Fruit fly (Drosophila melanogaster) whole organism, embryonic: Measurements from ENCODE around the gene BCAS2.
A peak's percentile ranks its signal among the peaks of the same experiment; 100 is the strongest.

Experiments
- ATbp ChIP-seq: fragments of 200-800 bp; sonication (Bioruptor generic); optimal IDR thresholded peaks from 2 replicates; lab custom pipeline; 2017; ENCODE audit warnings: missing biosample characterization, mild to moderate bottlenecking, missing genetic modification characterization, missing genetic modification reagents
- Bteb2 ChIP-seq: fragments of 200-800 bp; sonication (Bioruptor generic); optimal IDR thresholded peaks from 2 replicates; lab custom pipeline; 2016; ENCODE audit warnings: missing biosample characterization, missing genetic modification characterization
- CG11504 ChIP-seq: fragments of 200-800 bp; sonication (Bioruptor generic); optimal IDR thresholded peaks from 3 replicates; lab custom pipeline; 2019; ENCODE audit warnings: missing biosample characterization, mild to moderate bottlenecking, missing genetic modification characterization, moderate library complexity
- CG11560 ChIP-seq: fragments of 200-800 bp; sonication (Bioruptor generic); IDR thresholded peaks from 3 replicates; pipeline ENCODE4 v1.3.6; 2022; ENCODE audit warnings: missing biosample characterization, missing genetic modification characterization
- CG13287 ChIP-seq: fragments of 200-800 bp; sonication (Bioruptor generic); IDR thresholded peaks from 2 replicates; pipeline ENCODE4 v1.3.6; 2022; ENCODE audit warnings: missing biosample characterization, missing genetic modification characterization; ENCODE audit not compliant: partially characterized antibody
- CG14014 ChIP-seq: fragments of 200-800 bp; sonication (Bioruptor generic); IDR thresholded peaks from 2 replicates; pipeline ENCODE4 v1.3.6; 2022; ENCODE audit warnings: missing biosample characterization, missing genetic modification characterization
- CG14965 ChIP-seq: fragments of 200-800 bp; sonication (Bioruptor generic); optimal IDR thresholded peaks from 2 replicates; lab custom pipeline; 2016; ENCODE audit warnings: missing biosample characterization, missing genetic modification characterization, borderline replicate concordance
- CG1602 ChIP-seq: fragments of 200-800 bp; sonication (Bioruptor generic); optimal IDR thresholded peaks from 3 replicates; lab custom pipeline; 2016; ENCODE audit warnings: missing biosample characterization, missing genetic modification characterization
- CG17612 ChIP-seq: fragments of 200-800 bp; sonication (Bioruptor generic); IDR thresholded peaks from 2 replicates; pipeline ENCODE4 v1.3.6; 2022; ENCODE audit warnings: missing biosample characterization, missing genetic modification characterization
- CG1832 ChIP-seq: fragments of 200-800 bp; sonication (Bioruptor generic); optimal IDR thresholded peaks from 2 replicates; lab custom pipeline; 2017; ENCODE audit warnings: missing biosample characterization, mild to moderate bottlenecking, missing genetic modification characterization, inconsistent platforms
- CG2875 ChIP-seq: fragments of 200-800 bp; sonication (Bioruptor generic); optimal IDR thresholded peaks from 2 replicates; lab custom pipeline; 2017; ENCODE audit warnings: missing biosample characterization, mild to moderate bottlenecking, missing genetic modification characterization, missing genetic modification reagents
- CG2889 ChIP-seq: fragments of 200-800 bp; sonication (Bioruptor generic); IDR thresholded peaks from 3 replicates; pipeline ENCODE4 v1.3.6; 2022; ENCODE audit warnings: missing biosample characterization, missing genetic modification characterization
- CG32532 ChIP-seq: fragments of 200-800 bp; sonication (Bioruptor generic); IDR thresholded peaks from 2 replicates; pipeline ENCODE4 v1.3.6; 2022; ENCODE audit warnings: missing biosample characterization, missing genetic modification characterization
- CG3281 ChIP-seq: fragments of 200-800 bp; sonication (Bioruptor generic); optimal IDR thresholded peaks from 3 replicates; lab custom pipeline; 2017; ENCODE audit warnings: missing biosample characterization, mild to moderate bottlenecking, missing genetic modification characterization
- CG34224 ChIP-seq: fragments of 200-800 bp; sonication (Bioruptor generic); IDR thresholded peaks from 3 replicates; pipeline ENCODE4 v1.3.6; 2022; ENCODE audit warnings: missing biosample characterization, missing genetic modification characterization; ENCODE audit not compliant: partially characterized antibody
- CG3726 ChIP-seq: fragments of 200-800 bp; sonication (Bioruptor generic); IDR thresholded peaks from 3 replicates; pipeline ENCODE4, ENCODE4 v1.3.6; 2022; ENCODE audit warnings: missing biosample characterization, missing genetic modification characterization
- CG4730 ChIP-seq: fragments of 200-800 bp; sonication (Bioruptor generic); IDR thresholded peaks from 2 replicates; pipeline ENCODE4 v1.3.6; 2022; ENCODE audit warnings: missing biosample characterization, missing genetic modification characterization
- CG6683 ChIP-seq: fragments of 200-800 bp; sonication (Bioruptor generic); optimal IDR thresholded peaks from 2 replicates; lab custom pipeline; 2017; ENCODE audit warnings: missing biosample characterization, mild to moderate bottlenecking, missing genetic modification characterization, missing genetic modification reagents
- CG6689 ChIP-seq: fragments of 200-800 bp; sonication (Bioruptor generic); IDR thresholded peaks from 2 replicates; pipeline ENCODE4 v1.3.6; 2022; ENCODE audit warnings: missing biosample characterization, missing genetic modification characterization
- CG6791 ChIP-seq: fragments of 200-800 bp; sonication (Bioruptor generic); IDR thresholded peaks from 3 replicates; pipeline ENCODE4 v1.3.6; 2022; ENCODE audit warnings: missing biosample characterization, missing genetic modification characterization; ENCODE audit not compliant: partially characterized antibody
- CG8765 ChIP-seq: fragments of 200-800 bp; sonication (Bioruptor generic); IDR thresholded peaks from 2 replicates; pipeline ENCODE4 v1.3.6; 2022; ENCODE audit warnings: missing biosample characterization, missing genetic modification characterization
- CG9876 ChIP-seq: fragments of 200-800 bp; sonication (Bioruptor generic); optimal IDR thresholded peaks from 2 replicates; lab custom pipeline; 2016; ENCODE audit warnings: missing biosample characterization, missing genetic modification characterization
- CHES-1-like ChIP-seq: fragments of 200-800 bp; sonication (Bioruptor generic); optimal IDR thresholded peaks from 2 replicates; lab custom pipeline; 2016; ENCODE audit warnings: missing biosample characterization, missing genetic modification characterization
- Dbx ChIP-seq: fragments of 200-800 bp; sonication (Bioruptor generic); IDR thresholded peaks from 3 replicates; pipeline ENCODE4 v1.3.6; 2022; ENCODE audit warnings: missing biosample characterization, missing genetic modification characterization
- Dll ChIP-seq: fragments of 200-800 bp; sonication (Bioruptor generic); IDR thresholded peaks from 4 replicates; pipeline ENCODE4 v1.3.6; 2022; ENCODE audit warnings: missing biosample characterization, missing genetic modification characterization; ENCODE audit not compliant: partially characterized antibody
- E2f2 ChIP-seq: fragments of 200-800 bp; sonication (Bioruptor generic); IDR thresholded peaks from 2 replicates; pipeline ENCODE4 v1.3.6; 2022; ENCODE audit warnings: missing biosample characterization, missing genetic modification characterization
- HmgD ChIP-seq: fragments of 200-800 bp; sonication (Bioruptor generic); optimal IDR thresholded peaks from 3 replicates; lab custom pipeline; 2016; ENCODE audit warnings: missing biosample characterization, missing genetic modification characterization
- Hr39 ChIP-seq: fragments of >200 bp; optimal IDR thresholded peaks from 2 replicates; lab custom pipeline; 2017
- Myb ChIP-seq: fragments of 200-800 bp; sonication (Bioruptor generic); optimal IDR thresholded peaks from 2 replicates; lab custom pipeline; 2016; ENCODE audit warnings: missing biosample characterization, missing genetic modification characterization
- Nf-YC ChIP-seq: fragments of 200-800 bp; optimal IDR thresholded peaks from 3 replicates; lab custom pipeline; 2019; ENCODE audit warnings: missing biosample characterization, mild to moderate bottlenecking, missing genetic modification characterization, moderate library complexity
- Optix ChIP-seq: fragments of 200-800 bp; sonication (Bioruptor generic); IDR thresholded peaks from 3 replicates; pipeline ENCODE4 v1.3.6; 2022; ENCODE audit warnings: missing biosample characterization, missing genetic modification characterization
- PHDP ChIP-seq: fragments of 200-800 bp; sonication (Bioruptor generic); optimal IDR thresholded peaks from 3 replicates; lab custom pipeline; 2018; ENCODE audit warnings: missing biosample characterization, mild to moderate bottlenecking, missing genetic modification characterization, moderate library complexity
- Scr ChIP-seq: fragments of 200-800 bp; sonication (Bioruptor generic); IDR thresholded peaks from 2 replicates; pipeline ENCODE4 v1.3.6; 2022; ENCODE audit warnings: missing biosample characterization, missing genetic modification characterization; ENCODE audit not compliant: partially characterized antibody
- Ssrp ChIP-seq: fragments of 200-800 bp; sonication (Bioruptor generic); optimal IDR thresholded peaks from 2 replicates; lab custom pipeline; 2018; ENCODE audit warnings: missing biosample characterization, mild to moderate bottlenecking, missing genetic modification characterization, moderate library complexity
- chif ChIP-seq, 2 experiments: fragments of 200-800 bp; sonication (Bioruptor generic); optimal IDR thresholded peaks; 3 replicates each; lab custom pipeline; 2016; ENCODE audit warnings: missing biosample characterization in 2 of 2, missing genetic modification characterization in 2 of 2
- corto ChIP-seq: fragments of 200-800 bp; sonication (Bioruptor generic); optimal IDR thresholded peaks from 2 replicates; lab custom pipeline; 2016; ENCODE audit warnings: missing biosample characterization, mild to moderate bottlenecking, missing genetic modification characterization, moderate library complexity
- fd102C ChIP-seq: fragments of 200-800 bp; sonication (Bioruptor generic); optimal IDR thresholded peaks from 2 replicates; lab custom pipeline; 2018; ENCODE audit warnings: missing biosample characterization, mild to moderate bottlenecking, missing genetic modification characterization, moderate library complexity
- fru ChIP-seq: fragments of >200 bp; optimal IDR thresholded peaks from 2 replicates; lab custom pipeline; 2017
- ftz-f1 ChIP-seq: fragments of 200-800 bp; sonication (Bioruptor generic); optimal IDR thresholded peaks from 2 replicates; lab custom pipeline; 2016; ENCODE audit warnings: missing biosample characterization, missing genetic modification characterization
- gce ChIP-seq: fragments of 200-800 bp; sonication (Bioruptor generic); IDR thresholded peaks from 3 replicates; pipeline ENCODE4 v1.3.6; 2022; ENCODE audit warnings: missing biosample characterization, missing genetic modification characterization
- gsb-n ChIP-seq: fragments of 200-800 bp; sonication (Bioruptor generic); optimal IDR thresholded peaks from 3 replicates; lab custom pipeline; 2018; ENCODE audit warnings: missing biosample characterization, mild to moderate bottlenecking, missing genetic modification characterization
- h ChIP-seq: fragments of >200 bp; optimal IDR thresholded peaks from 2 replicates; lab custom pipeline; 2017
- ham ChIP-seq: fragments of 200-800 bp; sonication (Bioruptor generic); IDR thresholded peaks from 2 replicates; pipeline ENCODE4 v1.3.6; 2022; ENCODE audit warnings: missing biosample characterization, missing genetic modification characterization
- jing ChIP-seq: fragments of 200-800 bp; sonication (Bioruptor generic); optimal IDR thresholded peaks from 2 replicates; lab custom pipeline; 2018; ENCODE audit warnings: missing biosample characterization, mild to moderate bottlenecking, missing genetic modification characterization
- mirr ChIP-seq: fragments of 200-800 bp; sonication (Bioruptor generic); optimal IDR thresholded peaks from 3 replicates; lab custom pipeline; 2018; ENCODE audit warnings: missing biosample characterization, mild to moderate bottlenecking, missing genetic modification characterization
- pho ChIP-seq: fragments of 200-800 bp; sonication (Bioruptor generic); optimal IDR thresholded peaks from 2 replicates; lab custom pipeline; 2016; ENCODE audit warnings: missing biosample characterization, missing genetic modification characterization
- psq ChIP-seq: fragments of 200-800 bp; sonication (Bioruptor generic); optimal IDR thresholded peaks from 2 replicates; lab custom pipeline; 2017; ENCODE audit warnings: missing biosample characterization, missing genetic modification characterization
- trem ChIP-seq: fragments of 200-800 bp; optimal IDR thresholded peaks from 3 replicates; lab custom pipeline; 2019; ENCODE audit warnings: missing biosample characterization, mild to moderate bottlenecking, missing genetic modification characterization, moderate library complexity
- unpg ChIP-seq: fragments of 200-800 bp; sonication (Bioruptor generic); optimal IDR thresholded peaks from 3 replicates; lab custom pipeline; 2018; ENCODE audit warnings: missing biosample characterization, mild to moderate bottlenecking, missing genetic modification characterization, moderate library complexity
- vvl ChIP-seq: fragments of 200-800 bp; sonication (Bioruptor generic); IDR thresholded peaks from 2 replicates; pipeline ENCODE4 v1.3.6; 2022; ENCODE audit warnings: missing biosample characterization, missing genetic modification characterization
- yki ChIP-seq: fragments of >200 bp; optimal IDR thresholded peaks from 3 replicates; lab custom pipeline; 2018
- zfh1 ChIP-seq: fragments of 200-800 bp; sonication (Bioruptor generic); IDR thresholded peaks from 3 replicates; pipeline ENCODE4 v1.3.6; 2022; ENCODE audit warnings: missing biosample characterization, missing genetic modification characterization

The BCAS2 gene

dm6 chr3R:27922673-27923175, 568 bp upstream of the BCAS2 start, which contains the start of gene RpL4 (continued):
- peak; percentile 82 for TF ChIP-seq unpg (GFP tag; lab: Kevin White, UChicago)
- no peak for TF ChIP-seq CG1832
- peak; percentile 77 for TF ChIP-seq CHES-1-like (GFP tag; lab: Kevin White, UChicago)
- TF ChIP-seq Hr39 (lab: Kevin White, UChicago): no peak
- no peak for TF ChIP-seq CG11560 (tag; lab: Robert Waterston, UW)
- peak; percentile 82 for TF ChIP-seq PHDP
- peak; percentile 69 for TF ChIP-seq gsb-n (tag; lab: Kevin White, UChicago)
- TF ChIP-seq CG1602 (GFP tag; lab: Kevin White, UChicago): peak; percentile 39
- TF ChIP-seq fru (lab: Kevin White, UChicago): no peak
- TF ChIP-seq HmgD (GFP tag; lab: Kevin White, UChicago): peak; percentile 42
- peak; percentile 89 for TF ChIP-seq CG32532
- TF ChIP-seq CG3726: peak; percentile 52
- no peak for TF ChIP-seq jing (GFP tag; lab: Kevin White, UChicago)
- peak; percentile 51 for TF ChIP-seq E2f2 (GFP tag; lab: Robert Waterston, UW)
- peak; percentile 61; the same call in 1 of the 2 replicates for TF ChIP-seq CG14014 (GFP tag; lab: Robert Waterston, UW)
- no peak for TF ChIP-seq Dll (GFP tag; lab: Robert Waterston, UW)
- no peak for TF ChIP-seq CG17612 (GFP tag; lab: Robert Waterston, UW)
- no peak; the same call in 1 of the 2 replicates for TF ChIP-seq CG13287 (GFP tag; lab: Robert Waterston, UW)
- TF ChIP-seq yki (lab: Kevin White, UChicago): no peak
- TF ChIP-seq h (lab: Kevin White, UChicago): no peak
- peak; percentile 84 for TF ChIP-seq ATbp (GFP tag; lab: Kevin White, UChicago)
- peak; percentile 80 for TF ChIP-seq Dbx (GFP tag; lab: Robert Waterston, UW)
- peak; percentile 90 for TF ChIP-seq gce (GFP tag; lab: Robert Waterston, UW)
- TF ChIP-seq corto (GFP tag; lab: Kevin White, UChicago): no peak
- peak; percentile 38; the same call in 1 of the 2 replicates for TF ChIP-seq Scr (GFP tag; lab: Robert Waterston, UW)
- no peak for TF ChIP-seq ham
- peak; percentile 57 for TF ChIP-seq psq
- TF ChIP-seq mirr (GFP tag; lab: Kevin White, UChicago): peak; percentile 85
- TF ChIP-seq CG6689 (GFP tag; lab: Robert Waterston, UW): peak; percentile 52
- peak; percentile 40 for TF ChIP-seq Ssrp (tag; lab: Kevin White, UChicago)
- peak; percentile 68 to 84 for TF ChIP-seq chif (GFP tag; optimal IDR thresholded peaks at IDR 0.05; lab: Kevin White, UChicago)
- peak; percentile 91 for TF ChIP-seq zfh1 (GFP tag; lab: Robert Waterston, UW)
- TF ChIP-seq Optix (GFP tag; lab: Robert Waterston, UW): no peak
- peak; percentile 88 for TF ChIP-seq CG2875 (GFP tag; lab: Kevin White, UChicago)
- peak; percentile 84 for TF ChIP-seq fd102C
- TF ChIP-seq CG14965 (GFP tag; lab: Kevin White, UChicago): no peak
- TF ChIP-seq CG6683 (GFP tag; lab: Kevin White, UChicago): peak; percentile 69
- peak; percentile 43 for TF ChIP-seq Myb (GFP tag; lab: Kevin White, UChicago)
- TF ChIP-seq Nf-YC: peak; percentile 38
- TF ChIP-seq CG3281: peak; percentile 90
- no peak for TF ChIP-seq ftz-f1 (GFP tag; lab: Kevin White, UChicago)
- peak; percentile 72 for TF ChIP-seq Bteb2 (GFP tag; lab: Kevin White, UChicago)
- TF ChIP-seq pho (GFP tag; lab: Kevin White, UChicago): peak; percentile 77
- no peak for TF ChIP-seq CG2889 (GFP tag; lab: Robert Waterston, UW)
- TF ChIP-seq CG11504: peak; percentile 71
- TF ChIP-seq trem (tag; lab: Kevin White, UChicago): peak; percentile 12
- no peak for TF ChIP-seq CG6791
- peak; percentile 71 for TF ChIP-seq CG9876 (GFP tag; lab: Kevin White, UChicago)
- TF ChIP-seq CG34224: no peak
- no peak for TF ChIP-seq CG8765 (GFP tag; lab: Robert Waterston, UW)
- peak; percentile 90 for TF ChIP-seq vvl (GFP tag; lab: Robert Waterston, UW)
- TF ChIP-seq CG4730 (GFP tag; lab: Robert Waterston, UW): peak; percentile 57; the same call in 1 of the 2 replicates
